Worm (Caenorhabditis elegans) whole organism, L4/young adult: ENCODE data around the gene str-2.

ENCODE experiments used
- W03F9.2 ChIP-seq: fragments of 150-350 bp; optimal IDR thresholded peaks from 2 replicates; lab custom pipeline; 2014; ENCODE audit warnings: missing biosample characterization, missing genetic modification characterization
- him-1 ChIP-seq: sonication (generic microtip); optimal IDR thresholded peaks from 2 replicates; lab custom pipeline; 2016; ENCODE audit warnings: missing genotype, missing genetic modification reagents, missing genetic modification characterization, missing compliant biosample characterization

ce11 chrV:9798212-9798611, 25.8 kb downstream of the str-2 start:
- TF ChIP-seq him-1 (tag; lab: Kevin White, UChicago) (no peak), W03F9.2 (tag; lab: Kevin White, UChicago) (no peak)
